Fruit fly (Drosophila melanogaster): ENCODE results near the gene slif.

The slif gene

DNA sequence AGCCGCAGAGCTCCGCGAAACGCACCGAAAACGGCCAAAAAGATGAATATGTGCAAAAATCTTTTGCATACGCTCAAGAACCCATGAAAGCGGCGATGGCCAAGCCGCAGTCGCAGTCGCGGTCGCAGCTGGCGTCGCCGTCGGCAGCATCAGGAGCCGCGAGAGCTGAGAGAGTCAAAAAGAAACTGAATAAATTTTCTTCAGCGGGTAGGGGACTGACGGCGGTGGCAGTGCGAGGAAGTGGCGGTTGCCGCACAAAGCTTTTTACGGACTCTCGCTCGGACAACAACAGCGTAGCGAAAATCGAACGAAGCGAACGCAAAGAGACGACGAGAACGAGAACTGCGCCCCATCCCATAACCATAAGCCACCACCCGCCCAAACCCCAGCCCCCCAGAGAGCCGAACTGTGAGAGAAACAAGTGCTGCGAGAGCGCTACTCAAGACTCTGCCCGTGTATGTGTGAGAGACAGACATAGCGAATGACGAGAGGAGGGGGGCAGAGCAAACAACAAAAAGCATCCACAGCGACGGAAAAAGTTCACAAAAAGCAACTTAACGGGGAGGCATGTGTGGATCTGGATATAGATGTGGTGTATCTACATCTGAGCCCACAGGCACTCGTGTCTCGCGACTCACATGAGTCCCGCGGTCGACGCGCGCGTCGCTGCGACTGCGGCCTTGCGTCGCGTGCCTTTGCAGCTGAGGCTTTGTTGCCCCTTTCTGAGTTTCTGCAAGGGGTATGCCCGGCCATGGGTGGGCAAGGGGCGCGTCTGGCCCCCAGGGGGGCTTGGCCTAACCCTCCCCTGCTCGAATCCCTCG lies 45.5 kb upstream of the slif start, which contains the start of gene jim (continued):
- peak; percentile 75 for TF ChIP-seq CG9139 (GFP tag; optimal IDR thresholded peaks at IDR 0.05)
- peak; percentile 94 for TF ChIP-seq fkh (GFP tag; optimal IDR thresholded peaks at IDR 0.05)
- TF ChIP-seq CG6276 (GFP tag; optimal IDR thresholded peaks at IDR 0.05) = peak; percentile 64
- TF ChIP-seq acj6 (GFP tag; optimal IDR thresholded peaks at IDR 0.05) = no peak
- no peak for TF ChIP-seq Smox (GFP tag; optimal IDR thresholded peaks at IDR 0.05)
- TF ChIP-seq cyc (GFP tag; optimal IDR thresholded peaks at IDR 0.05) = no peak
- peak; percentile 78 for TF ChIP-seq vri (GFP tag; optimal IDR thresholded peaks at IDR 0.05)
- peak; percentile 2 for TF ChIP-seq CG34406 (GFP tag; optimal IDR thresholded peaks at IDR 0.05)
- peak; percentile 44 for TF ChIP-seq Ets96B (tag; optimal IDR thresholded peaks at IDR 0.05)
- peak; percentile 42 for TF ChIP-seq CG8632 (GFP tag; optimal IDR thresholded peaks at IDR 0.05)
- TF ChIP-seq fd59A (GFP tag; optimal IDR thresholded peaks at IDR 0.05) = no peak
- peak; percentile 71 for TF ChIP-seq CG1621 (tag; optimal IDR thresholded peaks at IDR 0.05)
- peak; percentile 49 for TF ChIP-seq spab (GFP tag; optimal IDR thresholded peaks at IDR 0.05)
- no peak for TF ChIP-seq achi (GFP tag; optimal IDR thresholded peaks at IDR 0.05)
- TF ChIP-seq CG11902 (GFP tag; optimal IDR thresholded peaks at IDR 0.05) = no peak

DNA sequence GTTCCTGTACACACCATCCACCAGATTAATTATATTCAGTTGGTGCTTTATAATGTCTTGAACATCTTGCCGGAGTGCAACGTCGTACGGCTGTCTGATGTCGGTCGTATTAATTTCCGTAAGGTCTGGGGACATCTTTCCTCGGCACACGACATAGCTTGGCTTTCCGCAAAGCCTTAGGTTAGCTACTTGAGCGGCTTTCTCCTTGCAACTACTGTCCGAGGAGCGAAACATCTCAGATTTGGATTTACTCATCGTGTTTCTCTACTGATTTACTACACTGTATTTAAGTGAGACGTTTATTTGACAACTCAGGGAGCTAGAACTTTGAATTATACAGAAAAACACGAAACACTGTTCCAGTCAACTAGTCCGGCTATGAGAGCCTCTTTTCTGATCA lies 44.1 kb upstream of the slif start, which contains the start of the genes CG11226 and CG45428:
CG11226 (plus strand) TSS at position 301 of the 400 bp plus-strand sequence.
CG45428 (minus strand) TSS at position 303 of the 400 bp plus-strand sequence.
- TF ChIP-seq CG15336 (GFP tag; IDR thresholded peaks at IDR 0.05) = no peak
- no peak for TF ChIP-seq acj6 (GFP tag; optimal IDR thresholded peaks at IDR 0.05)
- TF ChIP-seq fd85E (GFP tag; optimal IDR thresholded peaks at IDR 0.05) = no peak
- TF ChIP-seq net (GFP tag; optimal IDR thresholded peaks at IDR 0.05) = no peak
- TF ChIP-seq svp (GFP tag) = peak; percentile 40
- no peak for TF ChIP-seq Sox14 (GFP tag; optimal IDR thresholded peaks at IDR 0.05)

DNA sequence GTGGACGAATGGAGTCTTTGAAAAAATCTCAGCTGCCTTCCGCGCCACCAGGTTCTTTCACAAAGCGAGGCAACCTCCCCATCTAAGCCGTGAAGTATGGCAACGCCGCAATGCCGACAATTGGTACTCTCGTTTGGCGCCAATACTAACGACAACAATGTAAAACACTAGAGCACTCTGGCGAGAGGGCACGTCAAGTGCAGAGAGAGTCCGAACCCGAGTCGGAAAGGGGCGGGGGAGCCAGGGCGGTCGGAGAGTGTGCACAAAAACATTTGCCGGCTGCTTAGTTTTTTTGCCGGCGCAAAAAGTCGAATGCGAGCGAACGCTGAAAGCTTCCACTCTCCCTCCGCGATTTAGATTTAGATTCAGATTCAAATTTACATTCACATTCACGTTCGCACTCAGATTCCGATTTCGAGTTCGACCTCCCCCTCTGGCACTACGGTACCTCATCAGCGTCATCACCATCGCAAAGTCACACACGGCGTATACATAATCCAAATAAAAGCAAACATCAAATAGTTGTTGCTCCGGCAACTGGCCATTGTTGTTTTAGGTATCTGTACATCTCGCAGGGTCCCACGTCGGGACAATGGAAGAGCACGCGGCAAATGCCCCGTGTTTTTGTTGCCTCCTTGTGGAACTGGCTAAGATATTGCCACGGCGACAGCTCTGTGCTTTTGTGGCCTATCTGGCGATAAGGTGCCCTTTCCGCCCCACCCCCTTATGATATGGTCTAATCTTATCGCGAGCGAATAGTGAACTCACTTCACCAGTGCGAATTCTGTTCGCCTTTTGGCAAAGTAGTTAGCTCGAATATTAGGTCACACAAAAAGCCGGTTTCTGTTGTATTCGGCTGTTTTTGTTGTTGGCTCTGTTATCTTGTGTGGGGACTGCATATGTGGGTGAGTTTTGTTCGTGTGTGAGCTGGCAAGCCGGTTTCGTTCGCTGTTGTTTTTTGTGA lies 42.9 kb upstream of the slif start:
- no peak for TF ChIP-seq Hr39 (GFP tag; optimal IDR thresholded peaks at IDR 0.05)
- TF ChIP-seq Blimp-1 (GFP tag; optimal IDR thresholded peaks at IDR 0.05) = no peak
- no peak for TF ChIP-seq fd59A (GFP tag; optimal IDR thresholded peaks at IDR 0.05)
- TF ChIP-seq CG10669 (GFP tag; optimal IDR thresholded peaks at IDR 0.05) = no peak
- no peak for TF ChIP-seq CG11294 (GFP tag; IDR thresholded peaks at IDR 0.05)
- no peak for TF ChIP-seq Ets96B (tag; optimal IDR thresholded peaks at IDR 0.05)
- TF ChIP-seq CG4318 (GFP tag; optimal IDR thresholded peaks at IDR 0.05) = no peak
- TF ChIP-seq topi (GFP tag; optimal IDR thresholded peaks at IDR 0.05) = no peak
- TF ChIP-seq CG8319 (GFP tag; optimal IDR thresholded peaks at IDR 0.05) = no peak
- TF ChIP-seq CG8632 (GFP tag; optimal IDR thresholded peaks at IDR 0.05) = no peak
- TF ChIP-seq fd85E (GFP tag; optimal IDR thresholded peaks at IDR 0.05) = no peak
- TF ChIP-seq cyc (GFP tag; optimal IDR thresholded peaks at IDR 0.05) = no peak
- TF ChIP-seq CG3032 (tag; optimal IDR thresholded peaks at IDR 0.05) = no peak
- TF ChIP-seq lz (GFP tag; optimal IDR thresholded peaks at IDR 0.05) = no peak
- no peak for TF ChIP-seq Eip93F (GFP tag; optimal IDR thresholded peaks at IDR 0.05)
- peak; percentile 97 for TF ChIP-seq vri (GFP tag; optimal IDR thresholded peaks at IDR 0.05)
- peak; percentile 40 for TF ChIP-seq CG6276 (GFP tag; optimal IDR thresholded peaks at IDR 0.05)
- peak; percentile 30 for TF ChIP-seq net (GFP tag; optimal IDR thresholded peaks at IDR 0.05)
- TF ChIP-seq OdsH (GFP tag; optimal IDR thresholded peaks at IDR 0.05) = no peak
- TF ChIP-seq CG10631 (GFP tag; optimal IDR thresholded peaks at IDR 0.05) = no peak
- TF ChIP-seq CG16779 (tag; optimal IDR thresholded peaks at IDR 0.05) = no peak
- peak; percentile 82 for TF ChIP-seq fkh (GFP tag; optimal IDR thresholded peaks at IDR 0.05)
- no peak for TF ChIP-seq CG11902 (GFP tag; optimal IDR thresholded peaks at IDR 0.05)
- no peak for TF ChIP-seq Ets21C (GFP tag; optimal IDR thresholded peaks at IDR 0.05)
- TF ChIP-seq Met (GFP tag; optimal IDR thresholded peaks at IDR 0.05) = no peak
- TF ChIP-seq Sox15 (GFP tag; optimal IDR thresholded peaks at IDR 0.05) = no peak
- TF ChIP-seq CG31627 (GFP tag; optimal IDR thresholded peaks at IDR 0.05) = no peak
- TF ChIP-seq Gug (GFP tag; IDR thresholded peaks at IDR 0.05) = no peak
- no peak for TF ChIP-seq Smox (GFP tag; optimal IDR thresholded peaks at IDR 0.05)
- TF ChIP-seq salr (GFP tag; optimal IDR thresholded peaks at IDR 0.05) = no peak
- TF ChIP-seq CG3919 (GFP tag; optimal IDR thresholded peaks at IDR 0.05) = no peak
- TF ChIP-seq dsx (GFP tag; optimal IDR thresholded peaks at IDR 0.05; ENCODE audit: poor library complexity, severe bottlenecking) = peak; percentile 66
- no peak for TF ChIP-seq pdm3 (GFP tag; optimal IDR thresholded peaks at IDR 0.05)
- TF ChIP-seq Lpt (GFP tag; optimal IDR thresholded peaks at IDR 0.05) = peak; percentile 19
